Fruit fly (Drosophila melanogaster): ENCODE measurements around the gene Ocho.
A peak's percentile ranks its signal among the peaks of the same experiment; 100 is the strongest.

DNA sequence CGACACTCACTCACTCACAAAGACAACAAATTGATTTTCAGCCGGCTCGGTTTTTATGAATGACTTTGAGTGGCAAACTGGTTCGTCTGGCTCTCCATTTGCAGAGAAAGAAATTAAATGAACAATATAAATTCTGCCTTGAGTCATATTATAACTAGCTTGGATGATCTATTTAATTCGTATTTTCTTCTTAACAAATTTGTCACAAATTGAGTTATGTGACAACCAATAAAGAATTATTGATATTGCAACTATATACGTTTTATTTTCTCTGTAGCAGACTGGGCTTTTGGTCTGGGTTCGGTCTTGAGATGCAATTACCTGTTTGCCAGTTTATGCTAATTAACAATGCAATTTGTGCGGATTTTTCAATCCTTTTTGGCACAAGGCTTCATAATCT, 32.2 kb downstream of the Ocho start:
- TF ChIP-seq acj6 (GFP tag; optimal IDR thresholded peaks at IDR 0.05) = peak; percentile 80
- peak; percentile 30 to 64 for TF ChIP-seq ss (GFP tag; optimal IDR thresholded peaks at IDR 0.05)

Measured in whole organism, prepupa.